Fruit fly (Drosophila melanogaster): Measurements from ENCODE around the gene CG43707.

- TF ChIP-seq lola (GFP tag; optimal IDR thresholded peaks at IDR 0.05) (no peak), jim (GFP tag; optimal IDR thresholded peaks at IDR 0.05) (no peak), GATAd (GFP tag; optimal IDR thresholded peaks at IDR 0.05) (no peak), psq (GFP tag; optimal IDR thresholded peaks at IDR 0.05) (peak; percentile 82), pan (optimal IDR thresholded peaks at IDR 0.05) (no peak)
These were observed 21.4 kb downstream of the CG43707 start for dm6 chr2L:3778157-3779060.
